Worm (Caenorhabditis elegans) whole organism, L3 larva: Measurements from ENCODE around the gene srbc-11.

Source experiments
- nhr-28 ChIP-seq: fragments of 150-350 bp; optimal IDR thresholded peaks from 2 replicates; lab custom pipeline; 2014; ENCODE audit warnings: missing biosample characterization, missing genetic modification characterization
- snpc-4 ChIP-seq: fragments of 150-350 bp; optimal IDR thresholded peaks from 2 replicates; lab custom pipeline; 2014; ENCODE audit warnings: missing biosample characterization, missing genetic modification characterization

DNA sequence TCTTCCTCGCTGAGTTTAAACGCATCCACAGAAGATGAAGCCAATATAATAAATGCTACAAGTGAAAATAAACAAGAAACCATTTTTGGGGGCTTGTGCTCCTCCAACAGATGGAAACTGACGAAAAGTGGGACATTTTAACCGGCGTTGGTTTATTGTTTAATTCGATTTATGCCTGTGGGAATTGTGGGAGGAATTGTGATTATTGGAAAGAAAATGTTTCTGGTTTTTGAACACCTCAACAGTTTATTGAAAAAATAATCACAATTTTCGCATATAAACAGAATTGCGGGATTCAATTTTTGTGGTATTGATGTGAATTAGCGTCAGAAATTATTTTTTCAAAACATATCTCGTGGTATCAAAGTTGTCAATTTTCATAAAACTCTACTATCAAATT, 40.9 kb downstream of the srbc-11 start, which contains the start of gene try-8:
- TF ChIP-seq snpc-4 (tag; lab: Kevin White, UChicago) (no peak), nhr-28 (tag; lab: Kevin White, UChicago) (no peak)
